Worm (Caenorhabditis elegans): ENCODE results near the gene mutd-1.

Gene mutd-1

DNA sequence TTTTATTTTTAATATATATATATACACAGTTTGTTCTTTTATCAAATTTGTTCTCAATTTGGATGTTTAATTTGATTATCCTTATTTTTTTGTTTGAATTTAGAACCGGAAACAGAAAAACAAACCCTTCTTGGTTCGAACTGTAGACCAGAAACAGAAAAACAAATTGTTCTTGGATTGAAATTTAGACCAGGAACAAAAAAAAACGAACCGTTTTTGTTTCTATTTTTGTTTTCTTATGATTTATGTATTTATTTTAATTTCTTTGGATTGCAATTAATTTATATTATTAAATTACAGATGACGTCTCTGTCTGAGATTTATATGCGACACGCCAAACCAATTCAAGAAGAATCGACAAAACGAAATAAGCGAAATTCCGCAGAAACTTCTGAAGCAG, 41.5 kb upstream of the mutd-1 start, which contains the start of gene C42D4.19:
Gene C42D4.19 (plus strand): TSS at position 301 of the 400 bp plus-strand sequence.
- TF ChIP-seq nhr-76 (tag; optimal IDR thresholded peaks at IDR 0.05) (no peak), ceh-43 (GFP tag; optimal IDR thresholded peaks at IDR 0.05) (no peak), lin-13 (tag; optimal IDR thresholded peaks at IDR 0.05) (no peak), mls-2 (tag; optimal IDR thresholded peaks at IDR 0.05) (no peak), flh-1 (GFP tag; optimal IDR thresholded peaks at IDR 0.05) (no peak), pha-4 (tag; optimal IDR thresholded peaks at IDR 0.05) (no peak), ztf-11 (tag; optimal IDR thresholded peaks at IDR 0.05) (no peak), bed-3 (GFP tag; optimal IDR thresholded peaks at IDR 0.05) (no peak), unc-62 (GFP tag; optimal IDR thresholded peaks at IDR 0.05) (no peak), sem-2 (GFP tag; optimal IDR thresholded peaks at IDR 0.05) (no peak), snpc-4 (tag; optimal IDR thresholded peaks at IDR 0.05) (no peak), blmp-1 (tag; optimal IDR thresholded peaks at IDR 0.05) (no peak), cnd-1 (tag; optimal IDR thresholded peaks at IDR 0.05) (no peak), lin-32 (GFP tag; optimal IDR thresholded peaks at IDR 0.05) (no peak), nhr-28 (tag; optimal IDR thresholded peaks at IDR 0.05) (no peak), tbx-8 (GFP tag; optimal IDR thresholded peaks at IDR 0.05) (no peak), drap-1 (GFP tag; optimal IDR thresholded peaks at IDR 0.05) (no peak), ham-2 (GFP tag; optimal IDR thresholded peaks at IDR 0.05) (no peak)

ce11 chrIV:7173489-7173888, 39.6 kb upstream of the mutd-1 start, which contains the start of gene str-1:
Gene str-1 (plus strand): TSS chrIV:7173789.
- TF ChIP-seq lin-32 (GFP tag; optimal IDR thresholded peaks at IDR 0.05) (no peak), ceh-83 (GFP tag; optimal IDR thresholded peaks at IDR 0.05) (no peak), unc-39 (tag; optimal IDR thresholded peaks at IDR 0.05) (no peak), unc-120 (tag; optimal IDR thresholded peaks at IDR 0.05; ENCODE audit: poor library complexity, severe bottlenecking) (no peak), flh-1 (GFP tag; optimal IDR thresholded peaks at IDR 0.05) (no peak), elt-1 (tag; optimal IDR thresholded peaks at IDR 0.05; ENCODE audit: borderline replicate concordance, insufficient read depth) (no peak), pha-4 (tag; optimal IDR thresholded peaks at IDR 0.05) (no peak), ham-2 (GFP tag; optimal IDR thresholded peaks at IDR 0.05) (no peak), nhr-12 (tag; optimal IDR thresholded peaks at IDR 0.05) (no peak), hlh-1 (tag; optimal IDR thresholded peaks at IDR 0.05) (no peak)

DNA sequence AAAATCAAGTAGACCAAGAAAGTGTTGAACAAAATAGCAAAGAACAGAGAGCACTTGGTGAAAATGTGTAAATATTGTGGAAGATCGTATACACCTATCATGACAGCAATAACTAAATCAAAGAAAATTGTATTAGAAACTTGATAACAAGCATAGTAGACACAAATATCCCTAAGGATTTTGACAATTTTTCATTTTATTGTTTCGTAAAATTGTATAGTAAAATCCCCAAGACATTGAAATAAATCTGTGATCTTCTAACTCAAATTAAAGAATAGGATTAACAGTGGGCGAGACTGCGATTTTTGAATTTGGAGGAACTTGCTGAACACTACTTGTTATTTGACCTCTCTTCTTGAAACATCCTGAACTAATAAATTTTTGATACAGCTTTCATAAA, 37.3 kb upstream of the mutd-1 start, which contains the start of gene str-220:
Gene str-220 (minus strand): TSS at position 101 of the 400 bp plus-strand sequence.
- TF ChIP-seq elt-1 (tag; optimal IDR thresholded peaks at IDR 0.05; ENCODE audit: borderline replicate concordance, insufficient read depth) (no peak), ham-2 (GFP tag; optimal IDR thresholded peaks at IDR 0.05) (no peak), blmp-1 (tag; optimal IDR thresholded peaks at IDR 0.05) (no peak), mab-5 (tag; optimal IDR thresholded peaks at IDR 0.05) (no peak), tbx-8 (GFP tag; optimal IDR thresholded peaks at IDR 0.05) (no peak)

DNA sequence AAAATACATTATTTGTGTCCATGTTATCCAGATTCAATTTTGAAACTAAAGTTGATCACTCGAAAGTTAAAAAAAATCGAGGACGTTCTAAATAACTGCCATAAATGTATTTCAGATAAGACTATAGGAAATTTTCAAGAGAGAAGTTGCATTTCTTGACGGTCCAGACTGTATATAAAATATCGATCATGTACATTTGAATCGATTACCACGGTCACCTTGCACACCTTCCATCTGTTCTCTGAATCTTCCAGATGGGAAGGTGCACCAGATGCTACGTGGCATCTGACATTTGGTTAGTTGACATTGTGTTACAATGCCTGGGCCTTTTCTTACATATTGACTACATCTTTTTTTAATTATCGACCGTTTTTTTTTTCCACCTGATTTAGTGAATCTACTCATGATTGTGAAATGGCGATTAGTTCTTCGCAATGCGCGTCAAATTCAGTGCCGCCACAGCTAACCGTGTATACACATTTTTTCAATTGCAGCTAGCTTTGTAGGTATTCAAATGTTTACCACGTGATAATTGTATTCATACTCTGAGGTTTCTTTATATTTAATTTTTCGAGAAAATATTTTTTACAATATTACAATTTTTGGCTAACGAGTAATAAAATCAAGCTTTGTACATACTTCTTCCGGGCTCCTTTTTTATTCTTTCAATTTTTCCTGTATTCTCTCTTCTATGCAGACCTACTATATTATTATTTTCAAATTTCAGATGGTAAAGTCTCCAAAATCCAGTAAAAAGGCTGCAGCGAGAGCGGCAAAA, 34.3 kb upstream of the mutd-1 start, which contains the start of gene skr-16:
Gene skr-16 (plus strand): TSS at position 728 of the 778 bp plus-strand sequence.
- no peak for TF ChIP-seq nhr-2 (tag; optimal IDR thresholded peaks at IDR 0.05)
- TF ChIP-seq cnd-1 (tag; optimal IDR thresholded peaks at IDR 0.05), result peak; percentile 55
- no peak for TF ChIP-seq snpc-4 (tag; optimal IDR thresholded peaks at IDR 0.05)
- peak; percentile 29 for TF ChIP-seq lsy-2 (tag; optimal IDR thresholded peaks at IDR 0.05)
- no peak for TF ChIP-seq elt-3 (tag; optimal IDR thresholded peaks at IDR 0.05)
- TF ChIP-seq nhr-76 (tag; optimal IDR thresholded peaks at IDR 0.05), result no peak
- TF ChIP-seq unc-39 (tag; optimal IDR thresholded peaks at IDR 0.05), result no peak
- peak; percentile 56 for TF ChIP-seq ceh-39 (tag; optimal IDR thresholded peaks at IDR 0.05)
- TF ChIP-seq lin-13 (tag; optimal IDR thresholded peaks at IDR 0.05), result peak; percentile 4
- TF ChIP-seq zip-8 (tag; optimal IDR thresholded peaks at IDR 0.05), result no peak

DNA sequence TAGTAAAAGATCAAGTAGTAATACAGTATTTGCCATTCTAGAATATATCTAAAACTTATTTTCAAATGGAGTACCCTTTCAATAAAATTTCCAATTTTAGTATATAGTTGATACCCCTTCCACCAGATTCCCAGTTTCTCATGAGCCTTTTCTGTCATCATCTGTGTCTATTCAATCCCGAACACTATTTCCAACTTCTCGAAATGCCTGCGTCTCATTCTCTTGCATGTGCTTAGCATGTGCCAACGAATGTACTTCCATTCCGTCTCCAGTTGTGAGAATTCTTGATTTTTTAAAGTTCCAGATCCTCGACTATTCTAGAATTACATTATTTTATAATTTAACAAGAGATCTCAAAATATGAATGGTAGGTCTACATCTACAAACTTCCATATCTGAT, 32.7 kb upstream of the mutd-1 start, which contains the start of gene C42D4.18:
Gene C42D4.18 (plus strand): TSS at position 231 of the 400 bp plus-strand sequence.
- TF ChIP-seq mep-1 (tag; optimal IDR thresholded peaks at IDR 0.05) (no peak), tbx-8 (GFP tag; optimal IDR thresholded peaks at IDR 0.05) (no peak), blmp-1 (tag; optimal IDR thresholded peaks at IDR 0.05) (no peak), lin-32 (GFP tag; optimal IDR thresholded peaks at IDR 0.05) (no peak), unc-62 (GFP tag; optimal IDR thresholded peaks at IDR 0.05) (no peak), ztf-11 (tag; optimal IDR thresholded peaks at IDR 0.05) (no peak), mls-2 (tag; optimal IDR thresholded peaks at IDR 0.05) (no peak), sem-2 (GFP tag; optimal IDR thresholded peaks at IDR 0.05) (no peak), zip-8 (tag; optimal IDR thresholded peaks at IDR 0.05) (no peak), ham-2 (GFP tag; optimal IDR thresholded peaks at IDR 0.05) (no peak), ces-1 (GFP tag; optimal IDR thresholded peaks at IDR 0.05) (no peak)
